Fruit fly (Drosophila melanogaster): ENCODE measurements around the gene CG4998.

The CG4998 gene

dm6 chr3L:16339463-16339862 is 660 bp downstream of the CG4998 start (continued):
- TF ChIP-seq Smox (GFP tag; optimal IDR thresholded peaks at IDR 0.05) (no peak), dac (GFP tag; optimal IDR thresholded peaks at IDR 0.05) (no peak), CG6808 (GFP tag; optimal IDR thresholded peaks at IDR 0.05) (no peak), esn (GFP tag; optimal IDR thresholded peaks at IDR 0.05) (no peak), CG6792 (GFP tag; optimal IDR thresholded peaks at IDR 0.05) (no peak), dsx (GFP tag; optimal IDR thresholded peaks at IDR 0.05; ENCODE audit: poor library complexity, severe bottlenecking) (no peak), CG6163 (GFP tag; IDR thresholded peaks at IDR 0.05) (peak; percentile 34; the same call in 1 of the 3 replicates), CG34406 (GFP tag; optimal IDR thresholded peaks at IDR 0.05) (peak; percentile 9), OdsH (GFP tag; optimal IDR thresholded peaks at IDR 0.05) (no peak), Eip78C (GFP tag) (peak; percentile 81), spab (GFP tag; optimal IDR thresholded peaks at IDR 0.05) (no peak), CG11762 (GFP tag; optimal IDR thresholded peaks at IDR 0.05; ENCODE audit: insufficient read depth) (no peak), Blimp-1 (GFP tag; optimal IDR thresholded peaks at IDR 0.05) (no peak), fkh (GFP tag; optimal IDR thresholded peaks at IDR 0.05) (no peak), lz (GFP tag; optimal IDR thresholded peaks at IDR 0.05) (no peak), CG9139 (GFP tag; optimal IDR thresholded peaks at IDR 0.05) (no peak)

- TF ChIP-seq CG10631 (GFP tag; optimal IDR thresholded peaks at IDR 0.05) (no peak), Blimp-1 (GFP tag; optimal IDR thresholded peaks at IDR 0.05) (peak; percentile 90), fd59A (GFP tag; optimal IDR thresholded peaks at IDR 0.05) (no peak), CG6792 (GFP tag; optimal IDR thresholded peaks at IDR 0.05) (no peak), Hr38 (GFP tag; optimal IDR thresholded peaks at IDR 0.05) (no peak), Hr4 (GFP tag; optimal IDR thresholded peaks at IDR 0.05) (no peak), CG15336 (GFP tag; IDR thresholded peaks at IDR 0.05) (no peak)
These were observed 1.1 kb downstream of the CG4998 start for dm6 chr3L:16339873-16340272.

- TF ChIP-seq salr (GFP tag; optimal IDR thresholded peaks at IDR 0.05) (no peak), Blimp-1 (GFP tag; optimal IDR thresholded peaks at IDR 0.05) (no peak)
These were observed 7.2 kb downstream of the CG4998 start, which contains the start of gene CG33257 for dm6 chr3L:16346023-16346422. Gene CG33257, plus strand, starts transcription at chr3L:16346323.

dm6 chr3L:16347914-16348313 is 9.1 kb downstream of the CG4998 start, which contains the start of gene mRpS34:
Gene mRpS34, plus strand, starts transcription at chr3L:16348074.
- TF ChIP-seq CG11294 (GFP tag; IDR thresholded peaks at IDR 0.05), result no peak
- TF ChIP-seq acj6 (GFP tag; optimal IDR thresholded peaks at IDR 0.05), result no peak
- TF ChIP-seq dsx (GFP tag; optimal IDR thresholded peaks at IDR 0.05; ENCODE audit: poor library complexity, severe bottlenecking), result no peak
- no peak for TF ChIP-seq cyc (GFP tag; optimal IDR thresholded peaks at IDR 0.05)
- no peak for TF ChIP-seq CG8632 (GFP tag; optimal IDR thresholded peaks at IDR 0.05)
- no peak for TF ChIP-seq fkh (GFP tag; optimal IDR thresholded peaks at IDR 0.05)

- TF ChIP-seq pdm3 (GFP tag; optimal IDR thresholded peaks at IDR 0.05) (no peak), cyc (GFP tag; optimal IDR thresholded peaks at IDR 0.05) (no peak), OdsH (GFP tag; optimal IDR thresholded peaks at IDR 0.05) (no peak), CG8632 (GFP tag; optimal IDR thresholded peaks at IDR 0.05) (no peak), CG34406 (GFP tag; optimal IDR thresholded peaks at IDR 0.05) (no peak), CG4318 (GFP tag; optimal IDR thresholded peaks at IDR 0.05) (no peak), dsx (GFP tag; optimal IDR thresholded peaks at IDR 0.05; ENCODE audit: poor library complexity, severe bottlenecking) (no peak), CG6808 (GFP tag; optimal IDR thresholded peaks at IDR 0.05) (no peak), CG3919 (GFP tag; optimal IDR thresholded peaks at IDR 0.05) (no peak), fd59A (GFP tag; optimal IDR thresholded peaks at IDR 0.05) (no peak), Ets96B (tag; optimal IDR thresholded peaks at IDR 0.05) (no peak), dac (GFP tag; optimal IDR thresholded peaks at IDR 0.05) (no peak), CG6854 (GFP tag; optimal IDR thresholded peaks at IDR 0.05) (no peak)
These were observed 10.9 kb downstream of the CG4998 start for dm6 chr3L:16349686-16350085.

All from whole organism, prepupa.